Fruit fly (Drosophila melanogaster) whole organism: ENCODE data around the gene Crz.

ENCODE experiments used
- Dll ChIP-seq: fragments of >200 bp; optimal IDR thresholded peaks from 2 replicates; lab custom pipeline; 2017
- EcR ChIP-seq, 2 experiments: fragments of >200 bp; optimal IDR thresholded peaks; 2 replicates each; lab custom pipeline; 2017; ENCODE audit warnings: missing biosample characterization in 2 of 2, missing genetic modification characterization in 2 of 2, missing genetic modification reagents in 2 of 2
- psq ChIP-seq: fragments of >200 bp; optimal IDR thresholded peaks from 2 replicates; lab custom pipeline; 2017
- usp ChIP-seq: fragments of >200 bp; optimal IDR thresholded peaks from 2 replicates; lab custom pipeline; 2017; ENCODE audit warnings: missing biosample characterization, missing genetic modification characterization, mixed read lengths

- no peak for TF ChIP-seq EcR (GFP tag; optimal IDR thresholded peaks at IDR 0.05; lab: Kevin White, UChicago)
- TF ChIP-seq psq (lab: Kevin White, UChicago): no peak
- no peak for TF ChIP-seq Dll (lab: Kevin White, UChicago)
- TF ChIP-seq usp (GFP tag; lab: Kevin White, UChicago): no peak
Observed at dm6 chr3R:14363172-14363571, 48.5 kb downstream of the Crz start.
